Worm (Caenorhabditis elegans): Measurements from ENCODE around the gene Y38A10A.2.

- TF ChIP-seq unc-86 (tag; optimal IDR thresholded peaks at IDR 0.05) (no peak), C34B4.2 (tag; optimal IDR thresholded peaks at IDR 0.05) (no peak)
Measured at ce11 chrV:6044853-6045594, 18.2 kb downstream of the Y38A10A.2 start, which contains the start of gene R01B10.3.

Data from whole organism, L1 larva.